Worm (Caenorhabditis elegans) whole organism, L1 larva: ENCODE data around the gene sri-18.

Experiments
- C34B4.2 ChIP-seq: sonication (generic microtip); optimal IDR thresholded peaks from 2 replicates; lab custom pipeline; 2017; ENCODE audit warnings: mild to moderate bottlenecking, missing genetic modification characterization, missing compliant biosample characterization
- Y116A8C.19 ChIP-seq: sonication (generic microtip); optimal IDR thresholded peaks from 2 replicates; lab custom pipeline; 2016; ENCODE audit warnings: missing compliant biosample characterization, missing genetic modification characterization, borderline replicate concordance
- aha-1 ChIP-seq: fragments of 150-350 bp; optimal IDR thresholded peaks from 2 replicates; lab custom pipeline; 2014; ENCODE audit warnings: missing biosample characterization, missing genetic modification characterization
- alr-1 ChIP-seq: fragments of 200-800 bp; sonication (Bioruptor generic); optimal IDR thresholded peaks from 2 replicates; lab custom pipeline; 2018; ENCODE audit warnings: borderline replicate concordance, mild to moderate bottlenecking, missing genetic modification characterization, missing compliant biosample characterization
- ceh-63 ChIP-seq: fragments of 200-800 bp; sonication (Bioruptor generic); optimal IDR thresholded peaks from 2 replicates; lab custom pipeline; 2018; ENCODE audit warnings: mild to moderate bottlenecking, missing genetic modification characterization, missing compliant biosample characterization
- ceh-82 ChIP-seq, 3 experiments: fragments of 150-350 bp in 1 of 3; sonication (generic microtip) in 2 of 3; optimal IDR thresholded peaks; 2 replicates each; lab custom pipeline; 2014 to 2017; ENCODE audit warnings: missing biosample characterization in 3 of 3, missing genetic modification characterization in 3 of 3
- ces-1 ChIP-seq: fragments of 150-350 bp; optimal IDR thresholded peaks from 2 replicates; lab custom pipeline; 2014; ENCODE audit warnings: missing biosample characterization, missing genetic modification reagents, missing genetic modification characterization
- ets-5 ChIP-seq: fragments of 200-800 bp; sonication (Bioruptor generic); IDR thresholded peaks from 2 replicates; pipeline ENCODE4 v1.3.6; 2022; ENCODE audit warnings: missing genetic modification characterization, missing compliant biosample characterization
- fkh-4 ChIP-seq: sonication (generic microtip); optimal IDR thresholded peaks from 2 replicates; lab custom pipeline; 2016; ENCODE audit warnings: missing compliant biosample characterization, missing genetic modification characterization, borderline replicate concordance
- fos-1 ChIP-seq: fragments of 150-350 bp; optimal IDR thresholded peaks from 2 replicates; lab custom pipeline; 2014; ENCODE audit warnings: missing biosample characterization, missing genetic modification characterization
- isw-1 ChIP-seq: fragments of 200-800 bp; sonication (Bioruptor generic); IDR thresholded peaks from 2 replicates; pipeline ENCODE4 v1.3.6; 2022; ENCODE audit warnings: missing genetic modification characterization, missing compliant biosample characterization
- lin-14 ChIP-seq: fragments of 200-800 bp; sonication (Bioruptor generic); optimal IDR thresholded peaks from 2 replicates; lab custom pipeline; 2018; ENCODE audit warnings: mild to moderate bottlenecking, missing genetic modification characterization, moderate library complexity, missing compliant biosample characterization
- lin-35 ChIP-seq, 2 experiments: fragments of 150-350 bp; optimal IDR thresholded peaks; 2 replicates each; lab custom pipeline; 2014; ENCODE audit warnings: missing biosample characterization in 2 of 2, missing genetic modification characterization in 2 of 2, missing genetic modification reagents in 2 of 2
- lin-39 ChIP-seq: fragments of 150-350 bp; optimal IDR thresholded peaks from 2 replicates; lab custom pipeline; 2014; ENCODE audit warnings: missing biosample characterization, missing genetic modification reagents, missing genetic modification characterization
- lsy-2 ChIP-seq, 2 experiments: fragments of 150-350 bp; optimal IDR thresholded peaks; 2 replicates each; lab custom pipeline; 2014; ENCODE audit warnings: missing biosample characterization in 2 of 2, missing genetic modification characterization in 2 of 2
- mab-9 ChIP-seq: fragments of 200-800 bp; sonication (Bioruptor generic); IDR thresholded peaks from 2 replicates; pipeline ENCODE4 v1.3.6; 2022; ENCODE audit warnings: missing genetic modification reagents, missing genetic modification characterization, missing compliant biosample characterization
- mdl-1 ChIP-seq, 2 experiments: fragments of 150-350 bp; optimal IDR thresholded peaks; 2 replicates each; lab custom pipeline; 2014 to 2017; ENCODE audit warnings: missing biosample characterization in 2 of 2, missing genetic modification characterization in 2 of 2, inconsistent platforms in 1 of 2
- nhr-20 ChIP-seq: sonication (generic microtip); optimal IDR thresholded peaks from 2 replicates; lab custom pipeline; 2016; ENCODE audit warnings: mild to moderate bottlenecking, missing genetic modification characterization, missing compliant biosample characterization
- nhr-237 ChIP-seq: fragments of 150-350 bp; optimal IDR thresholded peaks from 2 replicates; lab custom pipeline; 2014; ENCODE audit warnings: missing biosample characterization, missing genetic modification characterization
- nhr-84 ChIP-seq: sonication (generic microtip); optimal IDR thresholded peaks from 2 replicates; lab custom pipeline; 2017; ENCODE audit warnings: missing biosample characterization, missing genetic modification characterization
- pag-3 ChIP-seq: sonication (generic microtip); optimal IDR thresholded peaks from 2 replicates; lab custom pipeline; 2017; ENCODE audit warnings: missing genetic modification characterization, mild to moderate bottlenecking, missing compliant biosample characterization, antibody characterized with exemption, borderline replicate concordance; ENCODE audit not compliant: insufficient read depth
- snpc-4 ChIP-seq: fragments of 150-350 bp; optimal IDR thresholded peaks from 2 replicates; lab custom pipeline; 2014; ENCODE audit warnings: missing biosample characterization, missing genetic modification characterization
- unc-62 ChIP-seq: fragments of 150-350 bp; optimal IDR thresholded peaks from 2 replicates; lab custom pipeline; 2014; ENCODE audit warnings: missing biosample characterization, missing genetic modification reagents, missing genetic modification characterization
- unc-98 ChIP-seq: fragments of 200-800 bp; sonication (Bioruptor generic); IDR thresholded peaks from 2 replicates; pipeline ENCODE4 v1.3.6; 2022; ENCODE audit warnings: missing genetic modification characterization, missing compliant biosample characterization
- vab-15 ChIP-seq: sonication (generic microtip); optimal IDR thresholded peaks from 2 replicates; lab custom pipeline; 2017; ENCODE audit warnings: missing genotype, mild to moderate bottlenecking, missing genetic modification characterization, missing compliant biosample characterization
- zip-4 ChIP-seq: fragments of 200-800 bp; sonication (Bioruptor generic); optimal IDR thresholded peaks from 2 replicates; lab custom pipeline; 2018; ENCODE audit warnings: mild to moderate bottlenecking, missing genetic modification characterization, moderate library complexity, missing compliant biosample characterization

The sri-18 gene

ce11 chrV:10212027-10212426, 48.3 kb downstream of the sri-18 start, which contains the start of gene zhit-3:
zhit-3 (minus strand) TSS chrV:10212127.
- no peak for TF ChIP-seq zip-4 (GFP tag; lab: Kevin White, UChicago)
- no peak for TF ChIP-seq ets-5
- TF ChIP-seq ceh-63 (GFP tag; lab: Kevin White, UChicago), result no peak
- TF ChIP-seq unc-98 (GFP tag; lab: Robert Waterston, UW), result no peak
- no peak for TF ChIP-seq nhr-237 (tag; lab: Kevin White, UChicago)
- TF ChIP-seq lsy-2 (tag; optimal IDR thresholded peaks at IDR 0.05; lab: Kevin White, UChicago), result no peak
- TF ChIP-seq Y116A8C.19, result no peak
- TF ChIP-seq mab-9 (GFP tag; lab: Robert Waterston, UW), result no peak
- TF ChIP-seq snpc-4 (tag; lab: Kevin White, UChicago), result no peak
- TF ChIP-seq mdl-1 (tag; optimal IDR thresholded peaks at IDR 0.05; lab: Kevin White, UChicago), result no peak
- no peak for TF ChIP-seq alr-1 (tag; lab: Kevin White, UChicago)
- no peak for TF ChIP-seq ceh-82 (tag; optimal IDR thresholded peaks at IDR 0.05; lab: Kevin White, UChicago)
- TF ChIP-seq ces-1 (GFP tag; lab: Kevin White, UChicago), result no peak
- no peak for TF ChIP-seq vab-15 (tag; lab: Kevin White, UChicago)
- no peak for TF ChIP-seq lin-14
- no peak for TF ChIP-seq C34B4.2
- TF ChIP-seq nhr-20, result no peak
- TF ChIP-seq lin-39 (tag; lab: Kevin White, UChicago), result no peak
- no peak for TF ChIP-seq unc-62 (GFP tag; lab: Kevin White, UChicago)
- no peak for TF ChIP-seq pag-3 (tag; lab: Kevin White, UChicago)

DNA sequence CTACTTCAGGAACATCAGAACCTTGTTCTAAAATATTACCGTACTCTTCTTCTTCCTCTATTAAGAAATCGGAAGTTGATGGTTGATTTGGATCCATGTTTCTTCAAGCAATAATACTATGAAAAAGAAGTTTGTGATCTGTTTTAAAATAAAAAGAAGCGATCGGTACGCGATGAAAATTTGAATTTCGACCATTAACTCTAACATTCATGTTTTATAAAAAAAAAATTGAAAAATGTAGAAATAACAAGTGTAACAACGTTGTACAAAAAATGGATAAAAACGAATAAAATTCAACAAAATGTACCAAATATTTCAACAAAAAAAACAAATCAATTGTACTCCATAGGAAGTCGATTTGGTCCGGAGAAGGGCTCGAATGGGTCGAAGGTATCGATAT, 50.1 kb downstream of the sri-18 start, which contains the start of gene tftc-3:
Gene tftc-3, minus strand, starts transcription at position 101 of the 400 bp plus-strand sequence.
- TF ChIP-seq fkh-4 (tag; lab: Kevin White, UChicago) (no peak), nhr-84 (no peak), fos-1 (no peak), aha-1 (tag; lab: Kevin White, UChicago) (no peak), ces-1 (GFP tag; lab: Kevin White, UChicago) (no peak), unc-98 (GFP tag; lab: Robert Waterston, UW) (no peak), lin-35 (GFP tag; optimal IDR thresholded peaks at IDR 0.05; lab: Kevin White, UChicago) (no peak), isw-1 (no peak)
